Worm (Caenorhabditis elegans): Measurements from ENCODE around the gene ZC487.1.

DNA sequence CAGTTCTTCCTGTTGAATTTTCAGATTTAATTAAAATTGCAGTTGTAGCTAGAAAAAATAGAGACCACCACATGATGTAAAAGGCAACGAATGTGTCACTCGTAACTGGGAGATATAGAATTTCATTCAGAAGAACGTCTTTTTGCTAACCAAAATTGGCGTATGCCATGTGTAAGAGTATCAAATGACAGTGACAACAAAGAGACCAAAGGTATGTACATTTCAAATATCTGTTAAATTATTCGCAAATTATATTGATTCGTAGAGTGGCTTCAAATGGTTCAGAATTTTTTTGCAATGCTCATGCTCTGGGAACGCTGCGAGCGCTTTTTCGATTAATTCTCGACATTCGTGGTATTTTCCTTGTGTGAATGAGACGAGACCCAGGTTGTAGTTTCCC is 35.0 kb downstream of the ZC487.1 start, which contains the start of gene T25F10.4:
- no peak for TF ChIP-seq T20F7.1 (GFP tag; optimal IDR thresholded peaks at IDR 0.05)
- no peak for TF ChIP-seq daf-8 (GFP tag; IDR thresholded peaks at IDR 0.05)
- no peak for TF ChIP-seq nhr-76 (tag; optimal IDR thresholded peaks at IDR 0.05)
- no peak for TF ChIP-seq hlh-11 (tag; optimal IDR thresholded peaks at IDR 0.05)
- TF ChIP-seq ama-1 (optimal IDR thresholded peaks at IDR 0.05), result no peak
- TF ChIP-seq nhr-77 (tag; optimal IDR thresholded peaks at IDR 0.05), result no peak
- TF ChIP-seq fos-1 (tag; optimal IDR thresholded peaks at IDR 0.05), result no peak

All from whole organism, L4 larva.